Fruit fly (Drosophila melanogaster) whole organism, embryonic: Measurements from ENCODE around the gene CG31897.

ENCODE experiments used
- ATbp ChIP-seq: fragments of 200-800 bp; sonication (Bioruptor generic); optimal IDR thresholded peaks from 2 replicates; lab custom pipeline; 2017; ENCODE audit warnings: missing biosample characterization, mild to moderate bottlenecking, missing genetic modification characterization, missing genetic modification reagents
- B-H2 ChIP-seq: fragments of 200-800 bp; sonication (Bioruptor generic); optimal IDR thresholded peaks from 2 replicates; lab custom pipeline; 2018; ENCODE audit warnings: missing biosample characterization, mild to moderate bottlenecking, missing genetic modification characterization
- CG10565 ChIP-seq: fragments of 200-800 bp; sonication (Bioruptor generic); optimal IDR thresholded peaks from 3 replicates; lab custom pipeline; 2016; ENCODE audit warnings: missing biosample characterization, mild to moderate bottlenecking, missing genetic modification characterization
- CG1233 ChIP-seq: fragments of 200-800 bp; sonication (Bioruptor generic); optimal IDR thresholded peaks from 4 replicates; lab custom pipeline; 2018; ENCODE audit warnings: missing biosample characterization, mild to moderate bottlenecking, missing genetic modification characterization
- CG13123 ChIP-seq: fragments of 200-800 bp; sonication (Bioruptor generic); optimal IDR thresholded peaks from 2 replicates; lab custom pipeline; 2016; ENCODE audit warnings: missing biosample characterization, missing genetic modification characterization
- CG13424 ChIP-seq: fragments of 200-800 bp; sonication (Bioruptor generic); optimal IDR thresholded peaks from 2 replicates; lab custom pipeline; 2019; ENCODE audit warnings: missing biosample characterization, mild to moderate bottlenecking, missing genetic modification characterization, moderate library complexity
- CG1529 ChIP-seq: fragments of 200-800 bp; sonication (Bioruptor generic); optimal IDR thresholded peaks from 3 replicates; lab custom pipeline; 2018; ENCODE audit warnings: missing biosample characterization, missing genetic modification characterization
- CG15479 ChIP-seq: fragments of 200-800 bp; sonication (Bioruptor generic); optimal IDR thresholded peaks from 3 replicates; lab custom pipeline; 2019; ENCODE audit warnings: missing biosample characterization, mild to moderate bottlenecking, missing genetic modification characterization, moderate library complexity
- CG15514 ChIP-seq: fragments of 200-800 bp; sonication (Bioruptor generic); optimal IDR thresholded peaks from 3 replicates; lab custom pipeline; 2017; ENCODE audit warnings: missing biosample characterization, missing genetic modification characterization, mild to moderate bottlenecking, moderate library complexity, missing genetic modification reagents
- CG17186 ChIP-seq: fragments of 200-800 bp; sonication (Bioruptor generic); optimal IDR thresholded peaks from 3 replicates; lab custom pipeline; 2017; ENCODE audit warnings: missing biosample characterization, missing genetic modification reagents, missing genetic modification characterization
- CG3281 ChIP-seq: fragments of 200-800 bp; sonication (Bioruptor generic); optimal IDR thresholded peaks from 3 replicates; lab custom pipeline; 2017; ENCODE audit warnings: missing biosample characterization, mild to moderate bottlenecking, missing genetic modification characterization
- CG42726 ChIP-seq: fragments of 200-800 bp; sonication (Bioruptor generic); IDR thresholded peaks from 2 replicates; pipeline ENCODE4 v1.3.6; 2022; ENCODE audit warnings: missing biosample characterization, missing genetic modification characterization; ENCODE audit not compliant: partially characterized antibody
- CG5245 ChIP-seq: fragments of 200-800 bp; sonication (Bioruptor generic); optimal IDR thresholded peaks from 3 replicates; lab custom pipeline; 2016; ENCODE audit warnings: missing biosample characterization, missing genetic modification characterization
- CG8478 ChIP-seq: fragments of >200 bp; optimal IDR thresholded peaks from 2 replicates; lab custom pipeline; 2018
- CG8924 ChIP-seq: fragments of 200-800 bp; optimal IDR thresholded peaks from 3 replicates; lab custom pipeline; 2019; ENCODE audit warnings: missing biosample characterization, mild to moderate bottlenecking, missing genetic modification characterization, moderate library complexity
- CG8944 ChIP-seq: fragments of 200-800 bp; sonication (Bioruptor generic); optimal IDR thresholded peaks from 3 replicates; lab custom pipeline; 2016; ENCODE audit warnings: missing biosample characterization, missing genetic modification characterization
- CG9437 ChIP-seq: fragments of 200-800 bp; sonication (Bioruptor generic); optimal IDR thresholded peaks from 2 replicates; lab custom pipeline; 2018; ENCODE audit warnings: missing biosample characterization, mild to moderate bottlenecking, missing genetic modification characterization
- CG9932 ChIP-seq: fragments of 200-800 bp; sonication (Bioruptor generic); IDR thresholded peaks from 2 replicates; pipeline ENCODE4 v1.3.6; 2022; ENCODE audit warnings: missing biosample characterization, missing genetic modification characterization
- CHES-1-like ChIP-seq: fragments of 200-800 bp; sonication (Bioruptor generic); optimal IDR thresholded peaks from 2 replicates; lab custom pipeline; 2016; ENCODE audit warnings: missing biosample characterization, missing genetic modification characterization
- CoRest ChIP-seq: fragments of 200-800 bp; sonication (Bioruptor generic); optimal IDR thresholded peaks from 3 replicates; lab custom pipeline; 2018; ENCODE audit warnings: missing biosample characterization, mild to moderate bottlenecking, missing genetic modification characterization, moderate library complexity
- Dll ChIP-seq: fragments of 200-800 bp; sonication (Bioruptor generic); IDR thresholded peaks from 4 replicates; pipeline ENCODE4 v1.3.6; 2022; ENCODE audit warnings: missing biosample characterization, missing genetic modification characterization; ENCODE audit not compliant: partially characterized antibody
- Ets97D ChIP-seq: fragments of 200-800 bp; sonication (Bioruptor generic); optimal IDR thresholded peaks from 3 replicates; lab custom pipeline; 2016; ENCODE audit warnings: missing biosample characterization, missing genetic modification characterization
- H15 ChIP-seq: fragments of 200-800 bp; sonication (Bioruptor generic); IDR thresholded peaks from 3 replicates; pipeline ENCODE4 v1.3.6; 2022; ENCODE audit warnings: missing biosample characterization, missing genetic modification characterization
- HLH3B ChIP-seq: fragments of 200-800 bp; sonication (Bioruptor generic); IDR thresholded peaks from 2 replicates; pipeline ENCODE4 v1.3.6; 2022; ENCODE audit warnings: missing biosample characterization, missing genetic modification characterization
- Jarid2 ChIP-seq: fragments of 200-800 bp; sonication (Bioruptor generic); optimal IDR thresholded peaks from 3 replicates; lab custom pipeline; 2017; ENCODE audit warnings: mild to moderate bottlenecking, missing biosample characterization, missing genetic modification reagents, missing genetic modification characterization
- MBD-R2 ChIP-seq: fragments of 200-800 bp; sonication (Bioruptor generic); IDR thresholded peaks from 2 replicates; pipeline ENCODE4 v1.3.6; 2022; ENCODE audit warnings: missing biosample characterization, missing genetic modification characterization
- Nf-YC ChIP-seq: fragments of 200-800 bp; optimal IDR thresholded peaks from 3 replicates; lab custom pipeline; 2019; ENCODE audit warnings: missing biosample characterization, mild to moderate bottlenecking, missing genetic modification characterization, moderate library complexity
- Oaz ChIP-seq: fragments of 200-800 bp; sonication (Bioruptor generic); IDR thresholded peaks from 2 replicates; pipeline ENCODE4 v1.3.6; 2022; ENCODE audit warnings: missing biosample characterization, missing genetic modification characterization
- Pdp1 ChIP-seq, 2 experiments: fragments of 200-800 bp; sonication (Bioruptor generic); optimal IDR thresholded peaks; 3 replicates each; lab custom pipeline; 2016; ENCODE audit warnings: missing biosample characterization in 2 of 2, missing genetic modification characterization in 2 of 2, mild to moderate bottlenecking in 1 of 2, moderate library complexity in 1 of 2
- Ptx1 ChIP-seq: fragments of 200-800 bp; sonication (Bioruptor generic); IDR thresholded peaks from 2 replicates; pipeline ENCODE4 v1.3.6; 2022; ENCODE audit warnings: missing biosample characterization, missing genetic modification characterization
- Six4 ChIP-seq: fragments of 200-800 bp; sonication (Bioruptor generic); optimal IDR thresholded peaks from 2 replicates; lab custom pipeline; 2016; ENCODE audit warnings: missing biosample characterization, missing genetic modification characterization
- Sox100B ChIP-seq: fragments of 200-800 bp; sonication (Bioruptor generic); optimal IDR thresholded peaks from 3 replicates; lab custom pipeline; 2018; ENCODE audit warnings: missing biosample characterization, mild to moderate bottlenecking, missing genetic modification characterization
- Ssrp ChIP-seq: fragments of 200-800 bp; sonication (Bioruptor generic); optimal IDR thresholded peaks from 2 replicates; lab custom pipeline; 2018; ENCODE audit warnings: missing biosample characterization, mild to moderate bottlenecking, missing genetic modification characterization, moderate library complexity
- Xbp1 ChIP-seq: fragments of 200-800 bp; sonication (Bioruptor generic); optimal IDR thresholded peaks from 3 replicates; lab custom pipeline; 2016; ENCODE audit warnings: missing biosample characterization, mild to moderate bottlenecking, missing genetic modification characterization
- al ChIP-seq: fragments of 200-800 bp; sonication (Bioruptor generic); IDR thresholded peaks from 2 replicates; pipeline ENCODE4 v1.3.6; 2022; ENCODE audit warnings: missing biosample characterization, missing genetic modification characterization
- ash1 ChIP-seq: fragments of 200-800 bp; sonication (Bioruptor generic); optimal IDR thresholded peaks from 2 replicates; lab custom pipeline; 2018; ENCODE audit warnings: missing biosample characterization, mild to moderate bottlenecking, missing genetic modification characterization
- bsh ChIP-seq, 2 experiments: fragments of 200-800 bp; sonication (Bioruptor generic); optimal IDR thresholded peaks; 2 replicates each; lab custom pipeline; 2017 to 2018; ENCODE audit warnings: mild to moderate bottlenecking in 2 of 2, missing biosample characterization in 2 of 2, missing genetic modification characterization in 2 of 2, moderate library complexity in 1 of 2
- ci ChIP-seq: fragments of 200-800 bp; sonication (Bioruptor generic); IDR thresholded peaks from 3 replicates; pipeline ENCODE4 v1.3.6; 2022; ENCODE audit warnings: missing biosample characterization, missing genetic modification characterization
- fd96Cb ChIP-seq: fragments of 200-800 bp; sonication (Bioruptor generic); optimal IDR thresholded peaks from 2 replicates; lab custom pipeline; 2018; ENCODE audit warnings: missing biosample characterization, mild to moderate bottlenecking, missing genetic modification characterization, moderate library complexity
- gfzf ChIP-seq: fragments of 200-800 bp; sonication (Bioruptor generic); optimal IDR thresholded peaks from 2 replicates; lab custom pipeline; 2016; ENCODE audit warnings: missing biosample characterization, mild to moderate bottlenecking, missing genetic modification characterization, moderate library complexity
- hb ChIP-seq: fragments of 200-800 bp; sonication (Bioruptor generic); IDR thresholded peaks from 3 replicates; pipeline ENCODE4 v1.3.6; 2022; ENCODE audit warnings: missing biosample characterization, missing genetic modification characterization; ENCODE audit not compliant: partially characterized antibody
- jumu ChIP-seq: fragments of 200-800 bp; sonication (Bioruptor generic); optimal IDR thresholded peaks from 3 replicates; lab custom pipeline; 2016; ENCODE audit warnings: missing biosample characterization, missing genetic modification characterization
- ken ChIP-seq: fragments of 200-800 bp; sonication (Bioruptor generic); IDR thresholded peaks from 3 replicates; pipeline ENCODE4 v1.3.6; 2022; ENCODE audit warnings: missing biosample characterization, missing genetic modification characterization
- nau ChIP-seq: fragments of 200-800 bp; sonication (Bioruptor generic); optimal IDR thresholded peaks from 3 replicates; lab custom pipeline; 2017; ENCODE audit warnings: missing biosample characterization, mild to moderate bottlenecking, missing genetic modification characterization, missing genetic modification reagents
- nmo ChIP-seq: fragments of 200-800 bp; sonication (Bioruptor generic); optimal IDR thresholded peaks from 2 replicates; lab custom pipeline; 2018; ENCODE audit warnings: missing biosample characterization, mild to moderate bottlenecking, missing genetic modification characterization, moderate library complexity
- shn ChIP-seq: fragments of 200-800 bp; sonication (Bioruptor generic); optimal IDR thresholded peaks from 3 replicates; lab custom pipeline; 2016; ENCODE audit warnings: missing biosample characterization, missing genetic modification characterization

The CG31897 gene

dm6 chr2L:8442147-8442546 is at the start of gene CG31897:
TSS of gene CG31897 (plus strand) at chr2L:8442447.
- TF ChIP-seq Pdp1 (GFP tag; optimal IDR thresholded peaks at IDR 0.05; lab: Kevin White, UChicago) = no peak
- no peak for TF ChIP-seq gfzf
- no peak for TF ChIP-seq ci (GFP tag; lab: Robert Waterston, UW)
- TF ChIP-seq al = no peak
- no peak for TF ChIP-seq CG42726 (GFP tag; lab: Robert Waterston, UW)
- no peak for TF ChIP-seq Sox100B (GFP tag; lab: Kevin White, UChicago)
- no peak for TF ChIP-seq nau (GFP tag; lab: Kevin White, UChicago)
- TF ChIP-seq CG13123 (GFP tag; lab: Kevin White, UChicago) = no peak
- TF ChIP-seq B-H2 (GFP tag; lab: Kevin White, UChicago) = no peak
- TF ChIP-seq Ptx1 (GFP tag; lab: Robert Waterston, UW) = no peak
- no peak for TF ChIP-seq CHES-1-like (GFP tag; lab: Kevin White, UChicago)
- TF ChIP-seq nmo (GFP tag; lab: Kevin White, UChicago) = no peak
- TF ChIP-seq Dll (GFP tag; lab: Robert Waterston, UW) = no peak
- no peak for TF ChIP-seq CG8924 (tag; lab: Kevin White, UChicago)
- TF ChIP-seq ash1 = no peak
- no peak for TF ChIP-seq hb (GFP tag; lab: Robert Waterston, UW)
- TF ChIP-seq CG15479 = no peak
- no peak for TF ChIP-seq CG15514
- TF ChIP-seq HLH3B (GFP tag; lab: Robert Waterston, UW) = no peak
- no peak for TF ChIP-seq CoRest

dm6 chr2L:8393122-8393521 is 49.1 kb upstream of the CG31897 start, which contains the start of gene Acp29AB:
TSS of gene Acp29AB (minus strand) at chr2L:8393222.
- TF ChIP-seq CG5245 (GFP tag; lab: Kevin White, UChicago) (no peak), Oaz (GFP tag; lab: Robert Waterston, UW) (no peak), shn (GFP tag; lab: Kevin White, UChicago) (no peak), fd96Cb (tag; lab: Kevin White, UChicago) (no peak), jumu (no peak), CG17186 (GFP tag; lab: Kevin White, UChicago) (no peak), ken (GFP tag; lab: Robert Waterston, UW) (no peak), CG9437 (GFP tag; lab: Kevin White, UChicago) (no peak), CG9932 (GFP tag; lab: Robert Waterston, UW) (no peak), CG8944 (GFP tag; lab: Kevin White, UChicago) (no peak), bsh (GFP tag; optimal IDR thresholded peaks at IDR 0.05; lab: Kevin White, UChicago) (no peak)

- TF ChIP-seq Ssrp (tag; lab: Kevin White, UChicago) (no peak), Nf-YC (tag; lab: Kevin White, UChicago) (no peak)
- TF ChIP-seq, all 482 proteins: peak for 0
Measured at dm6 chr2L:8394180-8394579, 48.1 kb upstream of the CG31897 start, which contains the start of gene lectin-29Ca. TSS of gene lectin-29Ca (minus strand) at chr2L:8394280.

dm6 chr2L:8394840-8395239 is 47.4 kb upstream of the CG31897 start, which contains the start of gene Peritrophin-15b:
TSS of gene Peritrophin-15b (minus strand) at chr2L:8394940.
- TF ChIP-seq Six4 (no peak), CG8478 (no peak), ATbp (GFP tag; lab: Kevin White, UChicago) (no peak), CG10565 (GFP tag; lab: Kevin White, UChicago) (no peak), B-H2 (GFP tag; lab: Kevin White, UChicago) (no peak), H15 (GFP tag; lab: Robert Waterston, UW) (no peak), CG1233 (GFP tag; lab: Kevin White, UChicago) (no peak), CG1529 (no peak), Ssrp (tag; lab: Kevin White, UChicago) (no peak), MBD-R2 (GFP tag; lab: Robert Waterston, UW) (no peak), CG3281 (GFP tag; lab: Kevin White, UChicago) (no peak), Ets97D (GFP tag; lab: Kevin White, UChicago) (no peak), CG13424 (tag; lab: Kevin White, UChicago) (no peak), Xbp1 (GFP tag; lab: Kevin White, UChicago) (no peak), Jarid2 (GFP tag; lab: Kevin White, UChicago) (no peak)
